Fruit fly (Drosophila melanogaster): ENCODE measurements around the gene MED19.

dm6 chr3L:17887393-17887792, 41.1 kb upstream of the MED19 start, which contains the start of gene CG7402:
- no peak for TF ChIP-seq EcR (GFP tag; optimal IDR thresholded peaks at IDR 0.05)
- TF ChIP-seq CG8478 (optimal IDR thresholded peaks at IDR 0.05), result no peak
- TF ChIP-seq Dll (optimal IDR thresholded peaks at IDR 0.05), result no peak
- no peak for TF ChIP-seq psq (optimal IDR thresholded peaks at IDR 0.05)
- TF ChIP-seq usp (GFP tag; optimal IDR thresholded peaks at IDR 0.05), result no peak
- TF ChIP-seq pan (optimal IDR thresholded peaks at IDR 0.05), result no peak

Data from whole organism.